Worm (Caenorhabditis elegans): ENCODE measurements around the gene Y62H9A.12.

DNA sequence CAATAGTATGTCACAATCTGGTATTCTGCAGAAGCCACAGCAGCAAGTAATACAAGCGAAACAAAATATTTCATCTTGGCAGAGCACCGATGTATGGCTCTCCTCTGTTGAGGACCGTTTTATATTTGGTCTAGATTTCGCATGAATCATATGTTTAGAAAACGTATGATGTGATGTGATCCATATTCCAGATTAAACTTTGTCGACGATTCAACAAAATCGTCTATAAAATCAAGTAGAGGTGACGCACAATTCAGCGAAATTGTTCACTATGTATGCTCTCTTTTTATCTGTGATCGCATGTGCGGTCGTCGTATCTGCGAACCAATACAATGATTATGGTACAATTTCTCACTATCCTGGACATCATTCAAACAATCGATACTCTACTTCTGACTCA, 34.1 kb upstream of the Y62H9A.12 start, which contains the start of the genes Y62H9A.3 and Y62H9A.4:
- TF ChIP-seq flt-1 (GFP tag; IDR thresholded peaks at IDR 0.05) (no peak), hmbx-1 (tag; optimal IDR thresholded peaks at IDR 0.05) (no peak), sea-1 (GFP tag; conservative IDR thresholded peaks at IDR 0.05) (no peak), hnd-1 (tag; optimal IDR thresholded peaks at IDR 0.05) (no peak), ama-1 (optimal IDR thresholded peaks at IDR 0.05) (no peak), F13C5.2 (tag; optimal IDR thresholded peaks at IDR 0.05) (no peak), aly-1 (tag; optimal IDR thresholded peaks at IDR 0.05) (no peak)
